Worm (Caenorhabditis elegans) whole organism, L4 larva: ENCODE measurements around the gene Y82E9BR.19.

Experiments used
- D1046.2 ChIP-seq: fragments of 200-800 bp; sonication (Bioruptor generic); IDR thresholded peaks from 2 replicates; pipeline ENCODE4 v1.3.6; 2022; ENCODE audit warnings: missing genetic modification characterization, missing compliant biosample characterization
- F37D6.2 ChIP-seq: sonication (generic microtip); optimal IDR thresholded peaks from 2 replicates; lab custom pipeline; 2016; ENCODE audit warnings: mild to moderate bottlenecking, missing genetic modification characterization, missing compliant biosample characterization
- F44E2.7 ChIP-seq: fragments of 200-800 bp; sonication (Bioruptor generic); IDR thresholded peaks from 2 replicates; pipeline ENCODE4 v2.1.2; 2022; ENCODE audit warnings: missing genetic modification characterization, missing compliant biosample characterization
- F49E8.2 ChIP-seq: sonication (generic microtip); optimal IDR thresholded peaks from 2 replicates; lab custom pipeline; 2016; ENCODE audit warnings: missing compliant biosample characterization, mild to moderate bottlenecking, missing genetic modification characterization, borderline replicate concordance
- ama-1 ChIP-seq: fragments of 150-350 bp; optimal IDR thresholded peaks from 2 replicates; lab custom pipeline; 2014; ENCODE audit warnings: inconsistent platforms, mixed read lengths
- ceh-20 ChIP-seq: fragments of 200-800 bp; sonication (Bioruptor generic); IDR thresholded peaks from 2 replicates; pipeline ENCODE4 v1.3.6; 2022; ENCODE audit warnings: missing genetic modification reagents, missing genetic modification characterization, missing compliant biosample characterization
- ceh-28 ChIP-seq: fragments of 150-350 bp; optimal IDR thresholded peaks from 2 replicates; lab custom pipeline; 2014; ENCODE audit warnings: missing biosample characterization, missing genetic modification reagents, missing genetic modification characterization
- ceh-32 ChIP-seq: sonication (generic microtip); optimal IDR thresholded peaks from 2 replicates; lab custom pipeline; 2016; ENCODE audit warnings: mild to moderate bottlenecking, missing genetic modification characterization, missing compliant biosample characterization; ENCODE audit not compliant: poor library complexity
- ceh-44 ChIP-seq: fragments of 200-800 bp; sonication (Bioruptor generic); IDR thresholded peaks from 2 replicates; pipeline ENCODE4 v1.3.6; 2022; ENCODE audit warnings: missing genetic modification reagents, missing genetic modification characterization, missing compliant biosample characterization
- ceh-62 ChIP-seq: sonication (generic microtip); optimal IDR thresholded peaks from 2 replicates; lab custom pipeline; 2017; ENCODE audit warnings: missing biosample characterization, missing genetic modification characterization
- ceh-82 ChIP-seq: sonication (generic microtip); optimal IDR thresholded peaks from 2 replicates; lab custom pipeline; 2017; ENCODE audit warnings: missing biosample characterization, missing genetic modification characterization
- ctbp-1 ChIP-seq: fragments of 200-800 bp; sonication (Bioruptor generic); IDR thresholded peaks from 2 replicates; pipeline ENCODE4 v1.3.6; 2022; ENCODE audit warnings: missing genetic modification reagents, missing genetic modification characterization, missing compliant biosample characterization
- daf-8 ChIP-seq: fragments of 200-800 bp; sonication (Bioruptor generic); IDR thresholded peaks from 2 replicates; pipeline ENCODE4 v1.3.6; 2022; ENCODE audit warnings: missing genetic modification characterization, missing compliant biosample characterization
- dmd-8 ChIP-seq: fragments of 200-800 bp; sonication (Bioruptor generic); IDR thresholded peaks from 2 replicates; pipeline ENCODE4 v1.3.6; 2022; ENCODE audit warnings: missing genetic modification characterization, missing compliant biosample characterization
- duxl-1 ChIP-seq: sonication (generic microtip); optimal IDR thresholded peaks from 2 replicates; lab custom pipeline; 2016; ENCODE audit warnings: mild to moderate bottlenecking, missing genetic modification characterization, moderate library complexity, missing compliant biosample characterization; ENCODE audit not compliant: poor library complexity
- egl-27 ChIP-seq: sonication (generic microtip); optimal IDR thresholded peaks from 3 replicates; lab custom pipeline; 2017; ENCODE audit warnings: missing biosample characterization, missing genetic modification reagents, missing genetic modification characterization
- egl-43 ChIP-seq: fragments of 200-800 bp; sonication (Bioruptor generic); IDR thresholded peaks from 2 replicates; pipeline ENCODE4 v1.3.6; 2022; ENCODE audit warnings: missing genetic modification reagents, missing genetic modification characterization, missing compliant biosample characterization
- gei-8 ChIP-seq: fragments of 200-800 bp; sonication (Bioruptor generic); optimal IDR thresholded peaks from 2 replicates; lab custom pipeline; 2018; ENCODE audit warnings: mild to moderate bottlenecking, missing genetic modification characterization, missing compliant biosample characterization
- hlh-11 ChIP-seq: fragments of 200-800 bp; sonication (Bioruptor generic); optimal IDR thresholded peaks from 2 replicates; lab custom pipeline; 2018; ENCODE audit warnings: mild to moderate bottlenecking, missing genetic modification characterization, missing compliant biosample characterization
- hmg-1.1 ChIP-seq: fragments of 200-800 bp; sonication (Bioruptor generic); IDR thresholded peaks from 2 replicates; pipeline ENCODE4 v1.3.6; 2022; ENCODE audit warnings: missing genetic modification reagents, missing genetic modification characterization, missing compliant biosample characterization
- jun-1 ChIP-seq: fragments of 150-350 bp; optimal IDR thresholded peaks from 2 replicates; lab custom pipeline; 2014; ENCODE audit warnings: missing biosample characterization, missing genetic modification reagents, missing genetic modification characterization
- lim-7 ChIP-seq: fragments of 200-800 bp; sonication (Bioruptor generic); IDR thresholded peaks from 2 replicates; pipeline ENCODE4 v1.3.6; 2022; ENCODE audit warnings: missing genetic modification characterization, missing compliant biosample characterization
- lin-1 ChIP-seq: fragments of 200-800 bp; sonication (Bioruptor generic); IDR thresholded peaks from 2 replicates; pipeline ENCODE4 v1.3.6; 2022; ENCODE audit warnings: missing genetic modification reagents, missing genetic modification characterization, missing compliant biosample characterization
- lin-15B ChIP-seq: fragments of 150-350 bp; sonication (generic microtip); optimal IDR thresholded peaks from 3 replicates; lab custom pipeline; 2014; ENCODE audit warnings: missing biosample characterization, missing genetic modification characterization
- lin-38 ChIP-seq: fragments of 200-800 bp; sonication (Bioruptor generic); IDR thresholded peaks from 2 replicates; pipeline ENCODE4 v1.3.6; 2022; ENCODE audit warnings: missing genetic modification reagents, missing genetic modification characterization, missing compliant biosample characterization
- lir-3 ChIP-seq: sonication (generic microtip); optimal IDR thresholded peaks from 2 replicates; lab custom pipeline; 2016; ENCODE audit warnings: mild to moderate bottlenecking, missing genetic modification characterization, missing compliant biosample characterization
- lsy-2 ChIP-seq, 2 experiments: fragments of 150-350 bp in 1 of 2; sonication (generic microtip) in 1 of 2; optimal IDR thresholded peaks; 2 replicates each; lab custom pipeline; 2014 to 2017; ENCODE audit warnings: missing biosample characterization in 2 of 2, missing genetic modification characterization in 2 of 2
- mdt-29 ChIP-seq: fragments of 200-800 bp; sonication (Bioruptor generic); IDR thresholded peaks from 2 replicates; pipeline ENCODE4 v1.3.6; 2022; ENCODE audit warnings: missing genetic modification reagents, missing genetic modification characterization, missing compliant biosample characterization
- mes-2 ChIP-seq: sonication (generic microtip); optimal IDR thresholded peaks from 2 replicates; lab custom pipeline; 2016; ENCODE audit warnings: missing genotype, mild to moderate bottlenecking, missing genetic modification characterization, missing compliant biosample characterization; ENCODE audit not compliant: poor library complexity, severe bottlenecking
- mxl-2 ChIP-seq: fragments of 200-800 bp; sonication (Bioruptor generic); conservative IDR thresholded peaks from 2 replicates; pipeline ENCODE4 v1.3.6; 2022; ENCODE audit warnings: missing genetic modification reagents, missing genetic modification characterization, missing compliant biosample characterization
- nhr-11 ChIP-seq: fragments of 150-350 bp; optimal IDR thresholded peaks from 2 replicates; lab custom pipeline; 2014; ENCODE audit warnings: missing biosample characterization, missing genetic modification characterization
- set-16 ChIP-seq: fragments of 200-800 bp; sonication (Bioruptor generic); IDR thresholded peaks from 2 replicates; pipeline ENCODE4 v1.3.6; 2022; ENCODE audit warnings: missing genetic modification reagents, missing genetic modification characterization, missing compliant biosample characterization
- skn-1 ChIP-seq: fragments of 150-350 bp; optimal IDR thresholded peaks from 2 replicates; lab custom pipeline; 2014; ENCODE audit warnings: missing biosample characterization, missing genetic modification characterization
- tag-97 ChIP-seq: fragments of 200-800 bp; sonication (Bioruptor generic); IDR thresholded peaks from 2 replicates; pipeline ENCODE4 v1.3.6; 2022; ENCODE audit warnings: missing genetic modification characterization, missing compliant biosample characterization
- unc-62 ChIP-seq, 3 experiments: fragments of 150-350 bp in 1 of 3; sonication (generic microtip); optimal IDR thresholded peaks in 2 of 3; peaks in 1 of 3; 1 replicate in 1 of 3; 2 replicates in 2 of 3; lab custom pipeline; 2014 to 2017; ENCODE audit warnings: missing biosample characterization in 3 of 3, missing genetic modification characterization in 3 of 3, missing genetic modification reagents in 3 of 3, missing genotype in 1 of 3
- vab-7 ChIP-seq: fragments of 200-800 bp; sonication (Bioruptor generic); IDR thresholded peaks from 2 replicates; pipeline ENCODE4 v1.3.6; 2022; ENCODE audit warnings: missing genetic modification reagents, missing genetic modification characterization, missing compliant biosample characterization
- zfp-3 ChIP-seq: fragments of 200-800 bp; sonication (Bioruptor generic); conservative IDR thresholded peaks from 2 replicates; pipeline ENCODE4 v1.3.6; 2022; ENCODE audit warnings: missing genetic modification reagents, missing genetic modification characterization, missing compliant biosample characterization
- zip-11 ChIP-seq: fragments of 200-800 bp; sonication (Bioruptor generic); IDR thresholded peaks from 2 replicates; pipeline ENCODE4 v1.3.6; 2022; ENCODE audit warnings: missing genetic modification characterization, missing compliant biosample characterization
- zip-2 ChIP-seq: fragments of 150-350 bp; optimal IDR thresholded peaks from 2 replicates; lab custom pipeline; 2014; ENCODE audit warnings: missing biosample characterization, missing genetic modification characterization
- ztf-7 ChIP-seq: fragments of 150-350 bp; optimal IDR thresholded peaks from 2 replicates; lab custom pipeline; 2014; ENCODE audit warnings: missing biosample characterization, missing genetic modification characterization

The Y82E9BR.19 gene

DNA sequence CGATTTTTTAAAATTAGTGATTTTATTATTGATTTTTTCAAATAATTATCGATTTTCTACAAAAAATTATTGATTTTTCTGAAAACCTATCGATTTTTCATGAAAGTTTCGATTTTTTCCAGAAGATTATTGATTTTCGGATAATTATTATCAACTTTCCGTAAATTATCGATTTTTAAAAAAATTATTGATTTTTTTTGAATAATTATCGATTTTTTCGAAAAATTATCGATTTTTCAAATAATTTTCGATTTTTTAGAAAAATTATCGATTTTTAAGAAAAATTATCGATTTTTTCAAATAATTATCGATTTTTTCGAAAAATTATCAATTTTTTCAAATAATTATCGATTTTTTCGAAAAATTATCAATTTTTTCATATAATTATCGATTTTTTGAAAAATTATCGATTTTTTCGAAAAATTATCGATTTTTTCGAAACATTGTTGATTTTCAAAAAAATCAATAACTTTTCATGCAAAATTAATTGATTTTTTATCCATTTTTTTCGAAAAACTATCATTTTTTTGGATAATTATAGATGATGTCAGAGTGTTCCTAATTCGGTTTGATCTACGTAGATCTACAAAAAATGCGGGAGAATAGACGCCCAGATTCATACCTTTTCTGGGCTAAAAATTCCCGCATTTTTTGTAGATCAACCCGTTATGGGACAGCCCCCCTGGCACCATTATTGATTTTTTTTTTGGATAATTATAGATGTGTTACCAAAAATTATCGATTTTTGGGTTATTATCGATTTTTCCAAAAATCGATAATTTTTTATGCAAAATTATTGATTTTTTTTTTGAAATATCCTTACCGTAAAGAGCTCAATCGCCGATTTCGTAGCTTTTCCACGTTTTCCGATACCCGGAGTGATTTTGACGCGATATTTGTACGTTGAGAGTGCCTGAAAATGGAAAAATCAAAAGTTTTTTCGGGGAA lies 26.5 kb downstream of the Y82E9BR.19 start:
- TF ChIP-seq ceh-28 (tag; lab: Kevin White, UChicago) (peak; percentile 87), ceh-32 (tag; lab: Kevin White, UChicago) (no peak), mxl-2 (GFP tag; lab: Robert Waterston, UW) (no peak), unc-62 (GFP tag; optimal IDR thresholded peaks at IDR 0.05 in 1 of 2; lab: Kevin White, UChicago) (peak in 1 of 2 experiments; percentile 23), unc-62 (tag; optimal IDR thresholded peaks at IDR 0.05; lab: Kevin White, UChicago) (no peak), tag-97 (GFP tag; lab: Robert Waterston, UW) (no peak), ceh-20 (GFP tag; lab: Robert Waterston, UW) (no peak), egl-27 (no peak), daf-8 (GFP tag; lab: Robert Waterston, UW) (no peak), zip-2 (tag; lab: Kevin White, UChicago) (no peak), lsy-2 (tag; optimal IDR thresholded peaks at IDR 0.05; lab: Kevin White, UChicago) (no peak), egl-43 (GFP tag; lab: Robert Waterston, UW) (no peak)

DNA sequence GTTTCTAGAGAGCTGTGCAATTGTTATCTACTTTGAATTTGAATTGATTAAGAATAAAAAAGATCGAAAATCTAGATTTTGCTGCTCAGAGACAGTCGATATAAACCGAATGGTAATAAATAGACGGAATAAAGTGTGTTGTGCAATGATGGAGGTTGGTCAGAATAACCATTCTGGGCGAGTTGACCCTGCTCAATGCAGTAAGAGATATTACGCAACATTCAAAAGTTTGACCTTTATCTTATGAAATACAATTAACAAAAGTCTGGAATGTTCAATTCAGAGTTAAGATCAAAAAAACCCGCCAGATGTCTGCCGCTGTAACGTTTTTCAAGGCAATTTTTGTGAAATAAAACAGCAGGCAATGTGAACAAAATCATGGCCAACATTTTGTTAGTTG lies 38.3 kb downstream of the Y82E9BR.19 start:
- TF ChIP-seq ceh-82 (tag; lab: Kevin White, UChicago) (no peak), duxl-1 (tag; lab: Kevin White, UChicago) (no peak), F44E2.7 (GFP tag; lab: Robert Waterston, UW) (no peak), mdt-29 (GFP tag; lab: Robert Waterston, UW) (no peak), lir-3 (tag; lab: Kevin White, UChicago) (no peak)

DNA sequence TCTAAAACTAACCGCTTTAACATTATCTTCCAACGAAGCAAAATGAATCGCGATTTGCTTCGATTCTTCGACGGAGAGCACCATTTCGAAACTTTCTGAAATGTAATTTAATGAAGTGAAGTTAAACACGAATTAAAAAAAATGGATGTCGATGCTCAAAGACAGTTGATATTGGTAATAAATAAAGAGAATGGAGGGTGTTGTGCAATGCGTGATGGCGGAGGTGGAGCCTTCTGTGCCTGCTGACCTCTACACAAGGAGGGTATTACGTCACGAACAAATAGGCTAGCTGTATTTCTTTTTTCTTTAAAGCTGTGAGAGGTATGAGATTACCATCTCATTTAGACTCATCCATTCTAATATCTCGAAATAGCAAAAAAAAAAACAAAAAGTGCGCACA lies 39.5 kb downstream of the Y82E9BR.19 start, which contains the start of gene Y82E9BR.17:
TSS of gene Y82E9BR.17 (minus strand) at position 101 of the 400 bp plus-strand sequence.
- TF ChIP-seq gei-8 (GFP tag; lab: Kevin White, UChicago), result no peak
- TF ChIP-seq lin-15B, result no peak
- TF ChIP-seq, all 104 proteins: peak for 0

DNA sequence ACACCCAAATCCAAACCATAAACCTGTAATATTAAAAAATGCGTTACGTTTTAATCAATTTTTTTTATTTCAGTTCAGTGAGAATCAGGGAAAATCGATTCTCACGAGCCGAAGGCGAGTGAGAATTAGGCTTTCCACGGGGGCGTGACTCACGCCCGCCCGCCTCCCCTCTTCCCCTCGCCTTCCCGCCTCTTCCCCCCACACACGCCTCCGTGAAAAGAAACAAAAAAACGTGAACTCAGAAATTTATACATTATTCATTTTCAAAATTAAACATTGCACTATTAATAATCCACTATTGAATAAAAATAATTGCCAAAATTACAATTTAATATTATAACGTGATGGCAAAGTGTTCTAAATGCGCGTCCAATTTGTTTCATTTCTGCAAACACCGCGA lies 48.4 kb downstream of the Y82E9BR.19 start:
- no peak for TF ChIP-seq nhr-11 (tag; lab: Kevin White, UChicago)
- TF ChIP-seq zfp-3 (GFP tag; lab: Robert Waterston, UW), result no peak
- TF ChIP-seq lin-1, result no peak
- no peak for TF ChIP-seq ama-1 (lab: Kevin White, UChicago)

DNA sequence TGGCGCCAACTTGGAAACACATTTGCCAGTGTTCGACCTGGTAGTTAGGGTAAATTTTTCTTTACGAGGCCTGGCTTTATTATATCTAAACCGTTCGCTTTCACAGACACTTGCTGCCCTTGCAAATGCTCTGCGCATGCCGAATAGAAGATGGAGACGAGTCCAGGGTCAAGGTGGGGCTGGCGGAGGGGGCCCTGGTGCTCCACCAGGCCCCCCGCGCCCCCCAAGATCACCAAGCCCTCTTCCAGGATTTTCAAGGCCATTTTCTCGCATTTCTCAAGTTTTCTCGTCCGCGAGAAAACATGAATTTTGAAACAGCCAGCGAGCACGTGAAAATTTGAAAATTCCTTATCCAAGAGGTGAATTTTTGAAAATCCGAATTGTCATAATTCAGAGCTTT lies 55.5 kb downstream of the Y82E9BR.19 start:
- 0 out of 2 replicates have a peak, but pooled peaks have one; percentile 27 for TF ChIP-seq dmd-8
- TF ChIP-seq ztf-7, result no peak
- no peak for TF ChIP-seq ceh-62
- TF ChIP-seq lin-38 (GFP tag; lab: Robert Waterston, UW), result 0 out of 2 replicates have a peak, but pooled peaks have one; percentile 17
- peak; percentile 89 for TF ChIP-seq set-16 (GFP tag; lab: Robert Waterston, UW)
- no peak for TF ChIP-seq duxl-1 (tag; lab: Kevin White, UChicago)
- TF ChIP-seq egl-43 (GFP tag; lab: Robert Waterston, UW), result peak; percentile 46; the same call in 1 of the 2 replicates
- TF ChIP-seq, all 104 proteins: peak for 4

DNA sequence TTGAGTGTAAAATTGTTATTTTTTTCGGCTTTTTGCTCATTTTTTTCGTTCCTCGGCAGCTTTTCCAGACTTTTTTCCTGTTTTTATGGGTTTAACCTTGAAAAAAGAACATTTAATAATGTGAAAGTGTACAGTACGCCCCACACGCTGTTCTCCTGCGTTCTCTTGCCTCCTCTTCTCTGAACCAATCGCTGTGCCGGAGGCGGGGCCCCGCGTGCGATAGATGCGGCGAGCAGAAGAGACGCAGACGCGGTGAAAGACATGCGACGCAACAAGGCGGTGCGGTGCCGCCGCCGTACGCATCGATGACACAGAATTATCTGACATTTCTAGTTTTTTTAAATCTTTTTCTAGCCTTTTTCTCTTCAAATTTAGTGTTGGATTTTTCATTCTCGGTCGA lies 58.4 kb downstream of the Y82E9BR.19 start:
- TF ChIP-seq jun-1 (tag; lab: Kevin White, UChicago), result no peak
- peak; percentile 80 for TF ChIP-seq set-16 (GFP tag; lab: Robert Waterston, UW)
- TF ChIP-seq skn-1, result no peak
- TF ChIP-seq lsy-2 (tag; optimal IDR thresholded peaks at IDR 0.05; lab: Kevin White, UChicago), result peak in 1 of 2 experiments; percentile 55
- TF ChIP-seq F49E8.2 (tag; lab: Kevin White, UChicago), result no peak
- TF ChIP-seq lim-7 (GFP tag; lab: Robert Waterston, UW), result no peak
- no peak for TF ChIP-seq vab-7
- TF ChIP-seq ctbp-1 (GFP tag; lab: Robert Waterston, UW), result no peak
- TF ChIP-seq F37D6.2 (tag; lab: Kevin White, UChicago), result no peak
- TF ChIP-seq D1046.2 (GFP tag; lab: Robert Waterston, UW), result no peak
- no peak for TF ChIP-seq ceh-44
- TF ChIP-seq zip-11 (GFP tag; lab: Robert Waterston, UW), result no peak
- no peak for TF ChIP-seq mes-2 (tag; lab: Kevin White, UChicago)
- 0 out of 2 replicates have a peak, but pooled peaks have one; percentile 40 for TF ChIP-seq hmg-1.1 (GFP tag; lab: Robert Waterston, UW)
- no peak for TF ChIP-seq hlh-11
